Fruit fly (Drosophila melanogaster) whole organism, embryonic: Measurements from ENCODE around the gene CG15044.

Experiments used
- BEAF-32 ChIP-seq: fragments of 200-800 bp; sonication (Bioruptor generic); optimal IDR thresholded peaks from 3 replicates; lab custom pipeline; 2017; ENCODE audit warnings: missing biosample characterization, missing genetic modification characterization, mild to moderate bottlenecking, moderate library complexity, missing genetic modification reagents
- CG10147 ChIP-seq: fragments of 200-800 bp; sonication (Bioruptor generic); optimal IDR thresholded peaks from 2 replicates; lab custom pipeline; 2019; ENCODE audit warnings: missing biosample characterization, mild to moderate bottlenecking, missing genetic modification characterization, moderate library complexity
- CG10267 ChIP-seq: fragments of 200-800 bp; sonication (Bioruptor generic); optimal IDR thresholded peaks from 2 replicates; lab custom pipeline; 2018; ENCODE audit warnings: missing biosample characterization, mild to moderate bottlenecking, missing genetic modification characterization, moderate library complexity
- CG10321 ChIP-seq: fragments of 200-800 bp; sonication (Bioruptor generic); IDR thresholded peaks from 2 replicates; pipeline ENCODE4 v1.3.6; 2022; ENCODE audit warnings: missing biosample characterization, missing genetic modification characterization
- CG10959 ChIP-seq: fragments of 200-800 bp; sonication (Bioruptor generic); IDR thresholded peaks from 2 replicates; pipeline ENCODE4 v1.3.6; 2022; ENCODE audit warnings: missing biosample characterization, missing genetic modification characterization
- CG11504 ChIP-seq: fragments of 200-800 bp; sonication (Bioruptor generic); optimal IDR thresholded peaks from 3 replicates; lab custom pipeline; 2019; ENCODE audit warnings: missing biosample characterization, mild to moderate bottlenecking, missing genetic modification characterization, moderate library complexity
- CG11695 ChIP-seq: fragments of 200-800 bp; sonication (Bioruptor generic); IDR thresholded peaks from 3 replicates; pipeline ENCODE4 v1.3.6; 2022; ENCODE audit warnings: missing biosample characterization, missing genetic modification characterization
- CG12769 ChIP-seq: fragments of 200-800 bp; sonication (Bioruptor generic); optimal IDR thresholded peaks from 2 replicates; lab custom pipeline; 2019; ENCODE audit warnings: missing biosample characterization, mild to moderate bottlenecking, missing genetic modification characterization, moderate library complexity
- CG13287 ChIP-seq: fragments of 200-800 bp; sonication (Bioruptor generic); IDR thresholded peaks from 2 replicates; pipeline ENCODE4 v1.3.6; 2022; ENCODE audit warnings: missing biosample characterization, missing genetic modification characterization; ENCODE audit not compliant: partially characterized antibody
- CG17385 ChIP-seq: fragments of 200-800 bp; sonication (Bioruptor generic); optimal IDR thresholded peaks from 3 replicates; lab custom pipeline; 2018; ENCODE audit warnings: missing biosample characterization, mild to moderate bottlenecking, missing genetic modification characterization
- CG1832 ChIP-seq: fragments of 200-800 bp; sonication (Bioruptor generic); optimal IDR thresholded peaks from 2 replicates; lab custom pipeline; 2017; ENCODE audit warnings: missing biosample characterization, mild to moderate bottlenecking, missing genetic modification characterization, inconsistent platforms
- CG3065 ChIP-seq: fragments of 200-800 bp; sonication (Bioruptor generic); optimal IDR thresholded peaks from 2 replicates; lab custom pipeline; 2016; ENCODE audit warnings: missing biosample characterization, missing genetic modification characterization
- CG32767 ChIP-seq: fragments of 200-800 bp; sonication (Bioruptor generic); IDR thresholded peaks from 2 replicates; pipeline ENCODE4 v1.3.6; 2022; ENCODE audit warnings: missing biosample characterization, missing genetic modification characterization
- CG3281 ChIP-seq: fragments of 200-800 bp; sonication (Bioruptor generic); optimal IDR thresholded peaks from 3 replicates; lab custom pipeline; 2017; ENCODE audit warnings: missing biosample characterization, mild to moderate bottlenecking, missing genetic modification characterization
- CG43689 ChIP-seq: fragments of 200-800 bp; sonication (Bioruptor generic); IDR thresholded peaks from 2 replicates; pipeline ENCODE4 v1.3.6; 2022; ENCODE audit warnings: missing biosample characterization, missing genetic modification characterization
- CG7928 ChIP-seq: fragments of 200-800 bp; sonication (Bioruptor generic); optimal IDR thresholded peaks from 2 replicates; lab custom pipeline; 2017; ENCODE audit warnings: missing biosample characterization, mild to moderate bottlenecking, missing genetic modification characterization
- CG9727 ChIP-seq: fragments of 200-800 bp; sonication (Bioruptor generic); optimal IDR thresholded peaks from 3 replicates; lab custom pipeline; 2017; ENCODE audit warnings: missing biosample characterization, mild to moderate bottlenecking, missing genetic modification characterization
- CkIIα-i1 ChIP-seq: fragments of 200-800 bp; sonication (Bioruptor generic); IDR thresholded peaks from 2 replicates; pipeline ENCODE4 v1.3.6; 2022; ENCODE audit warnings: missing biosample characterization, missing genetic modification characterization
- D19A ChIP-seq: fragments of 200-800 bp; optimal IDR thresholded peaks from 3 replicates; lab custom pipeline; 2019; ENCODE audit warnings: missing biosample characterization, mild to moderate bottlenecking, missing genetic modification characterization, moderate library complexity
- Deaf1 ChIP-seq: fragments of 200-800 bp; optimal IDR thresholded peaks from 3 replicates; lab custom pipeline; 2019; ENCODE audit warnings: missing biosample characterization, mild to moderate bottlenecking, missing genetic modification characterization, moderate library complexity
- HLH3B ChIP-seq: fragments of 200-800 bp; sonication (Bioruptor generic); IDR thresholded peaks from 2 replicates; pipeline ENCODE4 v1.3.6; 2022; ENCODE audit warnings: missing biosample characterization, missing genetic modification characterization
- HLH4C ChIP-seq: fragments of 200-800 bp; sonication (Bioruptor generic); IDR thresholded peaks from 3 replicates; pipeline ENCODE4 v1.3.6; 2022; ENCODE audit warnings: missing biosample characterization, missing genetic modification characterization; ENCODE audit not compliant: partially characterized antibody
- HmgZ ChIP-seq: fragments of 200-800 bp; sonication (Bioruptor generic); optimal IDR thresholded peaks from 2 replicates; lab custom pipeline; 2018; ENCODE audit warnings: missing biosample characterization, mild to moderate bottlenecking, missing genetic modification characterization
- Kr ChIP-seq: fragments of 200-800 bp; sonication (Bioruptor generic); optimal IDR thresholded peaks from 2 replicates; lab custom pipeline; 2017; ENCODE audit warnings: missing biosample characterization, mild to moderate bottlenecking, missing genetic modification characterization
- Nf-YB ChIP-seq: fragments of 200-800 bp; sonication (Bioruptor generic); optimal IDR thresholded peaks from 3 replicates; lab custom pipeline; 2019; ENCODE audit warnings: missing biosample characterization, mild to moderate bottlenecking, missing genetic modification characterization, moderate library complexity
- Sox100B ChIP-seq: fragments of 200-800 bp; sonication (Bioruptor generic); optimal IDR thresholded peaks from 3 replicates; lab custom pipeline; 2018; ENCODE audit warnings: missing biosample characterization, mild to moderate bottlenecking, missing genetic modification characterization
- Sry-δ ChIP-seq: fragments of 200-800 bp; sonication (Bioruptor generic); optimal IDR thresholded peaks from 2 replicates; lab custom pipeline; 2016; ENCODE audit warnings: missing biosample characterization, missing genetic modification characterization
- Taf1 ChIP-seq: fragments of 200-800 bp; sonication (Bioruptor generic); IDR thresholded peaks from 2 replicates; pipeline ENCODE4 v1.3.6; 2022; ENCODE audit warnings: missing biosample characterization, missing genetic modification characterization
- ap ChIP-seq: fragments of 200-800 bp; sonication (Bioruptor generic); IDR thresholded peaks from 2 replicates; pipeline ENCODE4 v1.3.6; 2022; ENCODE audit warnings: missing biosample characterization, missing genetic modification characterization
- ash1 ChIP-seq: fragments of 200-800 bp; sonication (Bioruptor generic); optimal IDR thresholded peaks from 2 replicates; lab custom pipeline; 2018; ENCODE audit warnings: missing biosample characterization, mild to moderate bottlenecking, missing genetic modification characterization
- ato ChIP-seq: fragments of 200-800 bp; sonication (Bioruptor generic); IDR thresholded peaks from 2 replicates; pipeline ENCODE4 v1.3.6; 2022; ENCODE audit warnings: missing biosample characterization, missing genetic modification characterization; ENCODE audit not compliant: partially characterized antibody
- bsh ChIP-seq, 2 experiments: fragments of 200-800 bp; sonication (Bioruptor generic); optimal IDR thresholded peaks; 2 replicates each; lab custom pipeline; 2017 to 2018; ENCODE audit warnings: mild to moderate bottlenecking in 2 of 2, missing biosample characterization in 2 of 2, missing genetic modification characterization in 2 of 2, moderate library complexity in 1 of 2
- chn ChIP-seq: fragments of 200-800 bp; sonication (Bioruptor generic); optimal IDR thresholded peaks from 2 replicates; lab custom pipeline; 2016; ENCODE audit warnings: missing biosample characterization, missing genetic modification characterization
- danr ChIP-seq: fragments of 200-800 bp; sonication (Bioruptor generic); IDR thresholded peaks from 2 replicates; pipeline ENCODE4 v1.3.6; 2022; ENCODE audit warnings: missing biosample characterization, missing genetic modification characterization
- dimm ChIP-seq: fragments of 200-800 bp; sonication (Bioruptor generic); IDR thresholded peaks from 2 replicates; pipeline ENCODE4 v1.3.6; 2022; ENCODE audit warnings: missing biosample characterization, missing genetic modification characterization
- grau ChIP-seq: fragments of 200-800 bp; optimal IDR thresholded peaks from 3 replicates; lab custom pipeline; 2019; ENCODE audit warnings: missing biosample characterization, mild to moderate bottlenecking, missing genetic modification characterization, moderate library complexity
- ham ChIP-seq: fragments of 200-800 bp; sonication (Bioruptor generic); IDR thresholded peaks from 2 replicates; pipeline ENCODE4 v1.3.6; 2022; ENCODE audit warnings: missing biosample characterization, missing genetic modification characterization
- jigr1 ChIP-seq: fragments of 200-800 bp; sonication (Bioruptor generic); IDR thresholded peaks from 3 replicates; pipeline ENCODE4 v1.3.6; 2022; ENCODE audit warnings: missing biosample characterization, missing genetic modification characterization
- sens ChIP-seq: fragments of 200-800 bp; sonication (Bioruptor generic); peaks from one replicate; lab custom pipeline; 2016; ENCODE audit warnings: missing biosample characterization, missing genetic modification characterization
- seq ChIP-seq: fragments of 200-800 bp; sonication (Bioruptor generic); IDR thresholded peaks from 2 replicates; pipeline ENCODE4 v1.3.6; 2022; ENCODE audit warnings: missing biosample characterization, missing genetic modification characterization
- sima ChIP-seq: fragments of 200-800 bp; sonication (Bioruptor generic); optimal IDR thresholded peaks from 2 replicates; lab custom pipeline; 2016; ENCODE audit warnings: missing biosample characterization, missing genetic modification characterization
- so ChIP-seq: fragments of 200-800 bp; sonication (Bioruptor generic); IDR thresholded peaks from 3 replicates; pipeline ENCODE4 v1.3.6; 2022; ENCODE audit warnings: missing biosample characterization, missing genetic modification characterization
- ssp ChIP-seq: fragments of 200-800 bp; sonication (Bioruptor generic); IDR thresholded peaks from 2 replicates; pipeline ENCODE4 v1.3.6; 2022; ENCODE audit warnings: missing biosample characterization, missing genetic modification characterization
- stwl ChIP-seq: fragments of 200-800 bp; sonication (Bioruptor generic); optimal IDR thresholded peaks from 3 replicates; lab custom pipeline; 2018; ENCODE audit warnings: missing biosample characterization, mild to moderate bottlenecking, missing genetic modification characterization, moderate library complexity
- toy ChIP-seq: fragments of 200-800 bp; sonication (Bioruptor generic); IDR thresholded peaks from 2 replicates; pipeline ENCODE4 v1.3.6; 2022; ENCODE audit warnings: missing biosample characterization, missing genetic modification characterization
- ttk ChIP-seq: fragments of 200-800 bp; sonication (Bioruptor generic); IDR thresholded peaks from 2 replicates; pipeline ENCODE4 v2.1.2; 2022; ENCODE audit warnings: missing biosample characterization, missing genetic modification characterization
- yki ChIP-seq: fragments of >200 bp; optimal IDR thresholded peaks from 3 replicates; lab custom pipeline; 2018
- zfh2 ChIP-seq: fragments of 200-800 bp; sonication (Bioruptor generic); optimal IDR thresholded peaks from 2 replicates; lab custom pipeline; 2016; ENCODE audit warnings: missing biosample characterization, missing genetic modification characterization

Gene CG15044

DNA sequence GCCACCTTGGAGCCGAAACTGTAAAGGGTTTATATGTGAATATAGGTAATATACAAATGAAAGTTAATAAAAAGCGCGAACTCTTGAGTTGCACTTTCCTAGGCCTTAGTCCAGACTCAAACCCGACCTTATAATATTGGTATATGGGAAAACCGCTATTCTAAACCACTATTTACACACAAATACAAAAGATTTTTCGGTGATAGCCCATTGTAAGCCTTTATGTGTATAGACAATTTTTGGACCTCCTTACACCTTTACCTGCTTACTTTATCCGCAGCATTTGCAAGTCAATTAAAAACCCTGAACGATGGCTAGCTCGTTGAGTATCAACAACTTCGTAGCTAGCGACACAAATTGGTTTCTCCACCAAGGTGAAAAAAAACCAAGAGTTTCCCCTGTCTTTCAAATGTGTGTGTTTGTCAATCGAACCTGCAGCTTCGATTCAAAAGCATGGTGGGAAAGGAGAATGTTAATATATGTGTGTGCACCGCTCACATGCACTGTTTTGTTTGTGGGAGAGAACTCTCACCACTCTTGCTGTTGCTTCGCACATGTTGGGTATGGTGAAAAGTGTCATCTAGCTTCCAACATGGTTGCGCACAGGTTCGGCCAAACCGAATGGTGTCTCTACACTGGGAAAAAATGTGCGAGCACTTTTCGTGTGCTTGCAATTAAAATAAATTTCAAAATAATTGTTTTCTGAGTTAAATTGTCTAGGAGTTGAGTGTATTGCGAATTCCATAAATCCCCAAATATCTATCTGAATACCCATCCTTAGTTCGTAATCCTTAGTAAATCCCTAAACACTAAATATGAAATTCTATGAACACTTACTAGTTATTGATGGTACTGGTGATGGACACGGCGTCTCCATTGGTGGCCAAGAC lies 15.1 kb upstream of the CG15044 start (continued):
- TF ChIP-seq CG1832 (peak; percentile 4), CG12769 (tag; lab: Kevin White, UChicago) (peak; percentile 61), CG3281 (peak; percentile 75), CG43689 (GFP tag; lab: Robert Waterston, UW) (peak; percentile 41), Taf1 (GFP tag; lab: Robert Waterston, UW) (peak; percentile 67), CG9727 (GFP tag; lab: Kevin White, UChicago) (peak; percentile 79), CG10147 (GFP tag; lab: Kevin White, UChicago) (peak; percentile 68), CG10959 (GFP tag; lab: Robert Waterston, UW) (peak; percentile 35; the same call in 1 of the 2 replicates), so (GFP tag; lab: Robert Waterston, UW) (peak; percentile 85), Sox100B (GFP tag; lab: Kevin White, UChicago) (peak; percentile 55), dimm (GFP tag; lab: Robert Waterston, UW) (no peak), CG11504 (tag; lab: Kevin White, UChicago) (peak; percentile 97), Kr (GFP tag; lab: Kevin White, UChicago) (no peak), toy (0 out of 2 replicates have a peak, but pooled peaks have one; percentile 15), CG10321 (peak; percentile 37; the same call in 1 of the 2 replicates), Sry-δ (GFP tag; lab: Kevin White, UChicago) (peak; percentile 39), CG32767 (peak; percentile 39; the same call in 1 of the 2 replicates), danr (GFP tag; lab: Robert Waterston, UW) (peak; percentile 10; the same call in 1 of the 2 replicates), BEAF-32 (GFP tag; lab: Kevin White, UChicago) (no peak), chn (GFP tag; lab: Kevin White, UChicago) (peak; percentile 78), Deaf1 (tag; lab: Kevin White, UChicago) (peak; percentile 36), jigr1 (GFP tag; lab: Robert Waterston, UW) (no peak), ash1 (no peak), yki (lab: Kevin White, UChicago) (no peak), HLH3B (GFP tag; lab: Robert Waterston, UW) (peak; percentile 91), HmgZ (tag; lab: Kevin White, UChicago) (peak; percentile 3)

DNA sequence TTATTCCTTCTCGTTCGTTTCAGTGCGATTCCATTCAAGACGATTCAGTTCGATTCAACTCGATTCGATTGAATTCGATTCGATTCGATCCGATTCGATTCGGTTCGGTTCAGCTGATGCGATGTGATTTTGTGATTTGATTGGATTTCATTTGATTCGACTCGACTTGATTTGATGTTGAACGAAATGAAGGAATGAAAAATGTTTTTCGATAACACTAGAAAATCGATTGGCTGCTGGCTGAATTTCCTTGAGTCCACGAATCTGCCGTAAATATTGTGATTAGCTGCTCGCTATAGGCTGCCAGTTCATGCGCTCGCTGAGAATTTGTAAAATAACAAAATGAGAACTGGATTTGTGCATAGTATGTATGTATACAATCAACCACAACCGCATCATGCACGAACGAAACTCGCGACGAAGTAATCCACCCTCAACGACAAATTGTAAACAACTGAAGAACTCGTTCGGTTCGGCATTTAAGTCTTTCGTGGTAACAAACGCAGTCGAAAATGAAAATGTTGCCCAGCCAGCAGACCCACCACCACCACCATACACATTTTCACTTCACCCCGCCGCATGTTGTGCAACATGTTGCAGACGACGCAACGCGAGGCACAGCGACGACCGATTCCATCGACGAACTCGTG lies 13.3 kb upstream of the CG15044 start, which contains the start of gene Wnt5:
Wnt5 (minus strand) TSS at position 458 of the 650 bp plus-strand sequence.
- peak; percentile 45 for TF ChIP-seq stwl (tag; lab: Kevin White, UChicago)
- peak; percentile 4 for TF ChIP-seq Nf-YB (GFP tag; lab: Kevin White, UChicago)
- TF ChIP-seq D19A (tag; lab: Kevin White, UChicago) = peak; percentile 16
- no peak for TF ChIP-seq CG11695
- TF ChIP-seq CG13287 (GFP tag; lab: Robert Waterston, UW) = peak; percentile 43; the same call in 1 of the 2 replicates
- TF ChIP-seq CG7928 (GFP tag; lab: Kevin White, UChicago) = no peak
- TF ChIP-seq bsh (GFP tag; optimal IDR thresholded peaks at IDR 0.05; lab: Kevin White, UChicago) = no peak
- TF ChIP-seq zfh2 (GFP tag; lab: Kevin White, UChicago) = no peak
- no peak for TF ChIP-seq ttk
- 0 out of 2 replicates have a peak, but pooled peaks have one; percentile 34 for TF ChIP-seq ato (GFP tag; lab: Robert Waterston, UW)
- no peak for TF ChIP-seq ssp (GFP tag; lab: Robert Waterston, UW)
- no peak for TF ChIP-seq ap
- TF ChIP-seq CG17385 (GFP tag; lab: Kevin White, UChicago) = peak; percentile 38
- TF ChIP-seq grau (tag; lab: Kevin White, UChicago) = peak; percentile 24
- TF ChIP-seq ham (GFP tag; lab: Robert Waterston, UW) = no peak
- no peak for TF ChIP-seq CkIIα-i1 (GFP tag; lab: Robert Waterston, UW)
- TF ChIP-seq CG10267 (tag; lab: Kevin White, UChicago) = peak; percentile 18
- peak; percentile 23; the same call in 1 of the 3 replicates for TF ChIP-seq HLH4C (GFP tag; lab: Robert Waterston, UW)
- peak; percentile 40; the same call in 1 of the 2 replicates for TF ChIP-seq seq (GFP tag; lab: Robert Waterston, UW)
- TF ChIP-seq CG32767 = peak; percentile 67; the same call in 1 of the 2 replicates
- TF ChIP-seq sima = no peak
- peak; percentile 44 for TF ChIP-seq sens (GFP tag; lab: Kevin White, UChicago)
- TF ChIP-seq CG3065 (GFP tag; lab: Kevin White, UChicago) = no peak
